Fruit fly (Drosophila melanogaster): ENCODE results near the gene CG8036.

Gene CG8036

DNA sequence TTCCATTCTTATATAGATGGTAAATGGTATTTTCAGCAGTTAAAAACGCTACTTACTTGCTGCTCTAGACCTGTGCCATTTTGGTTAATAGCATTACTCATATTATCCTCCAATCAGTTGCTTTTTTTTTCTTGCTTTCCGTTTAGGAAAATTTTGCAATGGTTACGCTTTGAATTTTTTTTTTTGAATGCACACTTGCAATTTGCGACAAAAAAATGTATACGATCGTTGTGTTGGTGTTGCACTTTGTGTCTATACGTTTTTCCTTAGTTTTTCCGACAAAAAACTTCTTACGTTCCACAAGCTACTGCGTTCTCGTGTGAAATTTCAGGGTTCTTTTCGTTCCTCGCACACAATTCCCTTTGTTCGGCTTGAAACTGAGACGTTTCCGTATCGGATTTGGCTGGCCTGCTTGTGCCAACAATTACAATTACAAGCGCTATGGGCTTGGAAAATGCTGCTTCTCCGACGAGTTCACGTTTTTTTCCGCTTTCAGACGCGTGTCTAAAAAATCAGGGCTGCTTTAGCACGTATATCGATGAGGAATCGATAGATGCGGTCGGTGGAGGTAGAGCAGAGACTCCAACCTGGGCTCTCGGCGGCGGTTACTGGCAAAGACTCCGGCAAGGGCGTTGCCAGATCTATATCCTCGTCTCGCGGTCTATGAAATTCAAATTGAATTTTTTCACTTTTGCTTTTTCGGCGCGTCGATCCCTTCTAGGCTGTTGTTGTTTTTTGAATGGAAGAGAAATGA lies 7.6 kb upstream of the CG8036 start (continued):
- TF ChIP-seq CG1602 (GFP tag; optimal IDR thresholded peaks at IDR 0.05) (no peak), CG11398 (GFP tag; optimal IDR thresholded peaks at IDR 0.05) (peak; percentile 4), Dek (tag; optimal IDR thresholded peaks at IDR 0.05) (peak; percentile 15), Usf (GFP tag; optimal IDR thresholded peaks at IDR 0.05) (peak; percentile 19), CG18476 (GFP tag; optimal IDR thresholded peaks at IDR 0.05) (no peak), gsb (GFP tag; IDR thresholded peaks at IDR 0.05) (no peak), tin (GFP tag; optimal IDR thresholded peaks at IDR 0.05) (peak; percentile 37), eve (GFP tag; optimal IDR thresholded peaks at IDR 0.05) (no peak), Poxn (GFP tag; IDR thresholded peaks at IDR 0.05) (no peak), ATbp (GFP tag; optimal IDR thresholded peaks at IDR 0.05) (no peak), CG4424 (GFP tag; optimal IDR thresholded peaks at IDR 0.05) (peak; percentile 17), CG3281 (GFP tag; optimal IDR thresholded peaks at IDR 0.05) (peak; percentile 40), usp (GFP tag; optimal IDR thresholded peaks at IDR 0.05) (no peak), fd102C (GFP tag; optimal IDR thresholded peaks at IDR 0.05) (no peak), BtbVII (GFP tag; optimal IDR thresholded peaks at IDR 0.05) (no peak), CG7372 (GFP tag; IDR thresholded peaks at IDR 0.05) (no peak), vfl (GFP tag; optimal IDR thresholded peaks at IDR 0.05) (no peak), bcd (GFP tag; optimal IDR thresholded peaks at IDR 0.05) (peak; percentile 45), CG12104 (GFP tag; optimal IDR thresholded peaks at IDR 0.05) (no peak), Deaf1 (tag; optimal IDR thresholded peaks at IDR 0.05) (peak; percentile 21), CG1603 (tag; optimal IDR thresholded peaks at IDR 0.05) (peak; percentile 94), gce (GFP tag; IDR thresholded peaks at IDR 0.05) (peak; percentile 49; the same call in 1 of the 3 replicates), gem (tag; optimal IDR thresholded peaks at IDR 0.05) (peak; percentile 28), CG2129 (GFP tag; IDR thresholded peaks at IDR 0.05; ENCODE audit: partially characterized antibody) (peak; percentile 59), HHEX (GFP tag; optimal IDR thresholded peaks at IDR 0.05) (peak; percentile 50), hb (GFP tag; IDR thresholded peaks at IDR 0.05; ENCODE audit: partially characterized antibody) (peak; percentile 94), pita (GFP tag; optimal IDR thresholded peaks at IDR 0.05) (peak; percentile 88), CG31365 (tag; optimal IDR thresholded peaks at IDR 0.05) (no peak), chn (GFP tag; optimal IDR thresholded peaks at IDR 0.05) (no peak), CG11695 (GFP tag; IDR thresholded peaks at IDR 0.05) (no peak), CG15073 (GFP tag; optimal IDR thresholded peaks at IDR 0.05) (no peak), CG34376 (GFP tag; optimal IDR thresholded peaks at IDR 0.05) (peak; percentile 57), Spps (tag; optimal IDR thresholded peaks at IDR 0.05) (no peak), CG7357 (GFP tag; IDR thresholded peaks at IDR 0.05) (no peak), ssp (GFP tag; IDR thresholded peaks at IDR 0.05) (peak; percentile 55), BEAF-32 (GFP tag; optimal IDR thresholded peaks at IDR 0.05) (peak; percentile 97), sim (GFP tag; IDR thresholded peaks at IDR 0.05) (no peak), dimm (GFP tag; IDR thresholded peaks at IDR 0.05) (no peak), sob (GFP tag; IDR thresholded peaks at IDR 0.05) (peak; percentile 77), ewg (GFP tag; optimal IDR thresholded peaks at IDR 0.05) (peak; percentile 47), cwo (GFP tag; optimal IDR thresholded peaks at IDR 0.05) (peak; percentile 49), nerfin-1 (tag; optimal IDR thresholded peaks at IDR 0.05) (peak; percentile 39), fd64A (GFP tag; optimal IDR thresholded peaks at IDR 0.05) (no peak), grau (tag; optimal IDR thresholded peaks at IDR 0.05) (peak; percentile 62), CG1233 (GFP tag; optimal IDR thresholded peaks at IDR 0.05) (peak; percentile 17), kay (GFP tag; optimal IDR thresholded peaks at IDR 0.05) (no peak), sisA (GFP tag; IDR thresholded peaks at IDR 0.05) (no peak), pho (GFP tag; optimal IDR thresholded peaks at IDR 0.05) (peak; percentile 72), ab (GFP tag; optimal IDR thresholded peaks at IDR 0.05) (no peak), CG3838 (GFP tag; optimal IDR thresholded peaks at IDR 0.05) (no peak)

Data from whole organism, embryonic.